Worm (Caenorhabditis elegans): ENCODE data around the gene C27B7.6.
A peak's percentile ranks its signal among the peaks of the same experiment; 100 is the strongest.

C27B7.6 gene

DNA sequence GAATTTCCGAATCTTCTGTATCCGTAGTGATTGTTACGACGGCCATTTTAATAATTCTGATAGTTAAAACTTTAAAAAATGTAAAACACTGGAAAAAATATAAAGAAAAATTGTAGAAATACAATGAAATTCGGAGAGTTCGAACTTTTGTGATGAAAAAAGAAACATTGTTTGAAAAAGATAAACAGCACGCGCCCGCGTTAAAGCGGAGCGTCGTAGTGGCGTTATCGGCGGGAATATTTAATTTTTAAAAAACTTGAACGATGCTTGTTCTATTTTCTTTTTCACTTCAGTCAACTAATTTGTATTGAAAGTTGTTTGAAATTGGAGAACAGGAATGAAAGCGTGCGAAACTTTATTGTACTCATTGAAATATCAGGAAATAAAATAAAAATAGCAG is 36.5 kb downstream of the C27B7.6 start, which contains the start of gene npp-23:
Gene npp-23 (minus strand): TSS at position 56 of the 400 bp plus-strand sequence.
- peak; percentile 49 for TF ChIP-seq lin-15B (tag; optimal IDR thresholded peaks at IDR 0.05)
- TF ChIP-seq pha-4 (tag; optimal IDR thresholded peaks at IDR 0.05): peak; percentile 75
- TF ChIP-seq snpc-4 (tag; optimal IDR thresholded peaks at IDR 0.05): peak; percentile 65
- no peak for TF ChIP-seq ceh-9 (tag; optimal IDR thresholded peaks at IDR 0.05)
- TF ChIP-seq nhr-23 (tag; optimal IDR thresholded peaks at IDR 0.05): peak; percentile 43
- no peak for TF ChIP-seq elt-1 (tag; optimal IDR thresholded peaks at IDR 0.05)
- peak; percentile 9 for TF ChIP-seq nhr-25 (tag; optimal IDR thresholded peaks at IDR 0.05)

DNA sequence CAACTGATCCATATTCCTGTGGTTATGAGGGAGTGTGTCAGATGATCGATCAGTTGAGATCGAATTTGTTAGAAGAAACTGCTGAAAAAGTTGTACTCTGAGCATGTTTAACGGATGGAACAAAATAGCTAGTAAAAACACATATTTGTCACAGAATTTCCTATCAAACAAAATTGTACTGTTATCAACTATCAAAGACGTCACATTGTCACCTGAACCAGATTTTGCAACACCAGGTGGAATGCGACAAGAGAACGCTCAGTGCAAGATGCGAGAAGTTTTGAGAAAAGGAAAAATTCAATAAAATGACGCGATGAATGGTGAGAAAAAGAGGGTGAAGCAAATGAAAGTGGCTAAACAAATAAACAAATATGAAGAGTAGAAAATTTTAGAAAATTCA is 38.6 kb downstream of the C27B7.6 start:
- no peak for TF ChIP-seq ceh-28 (tag; optimal IDR thresholded peaks at IDR 0.05)
- TF ChIP-seq ztf-11 (tag; optimal IDR thresholded peaks at IDR 0.05): no peak
- TF ChIP-seq pha-4 (tag; optimal IDR thresholded peaks at IDR 0.05): peak; percentile 11
- peak; percentile 51 for TF ChIP-seq elt-2 (tag; optimal IDR thresholded peaks at IDR 0.05)

DNA sequence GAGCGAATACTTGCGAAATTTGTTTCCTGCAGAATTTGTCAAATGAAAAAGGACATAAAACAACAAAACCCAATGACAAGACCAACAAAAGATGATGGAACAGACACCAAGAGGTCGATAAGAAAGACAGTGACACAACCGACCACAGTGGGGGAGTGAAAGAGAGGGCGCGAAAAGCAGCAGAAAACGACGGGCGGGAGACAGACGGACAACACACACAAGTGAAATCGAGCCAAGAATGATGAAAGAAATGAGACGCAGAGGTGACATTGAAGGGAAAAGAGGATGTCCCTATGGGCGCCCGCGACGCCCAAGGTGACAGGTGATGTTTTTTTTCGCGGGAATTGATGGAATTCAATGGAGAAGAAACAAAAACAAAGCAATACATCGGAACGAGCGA is 40.1 kb downstream of the C27B7.6 start:
- TF ChIP-seq lsy-12 (tag; optimal IDR thresholded peaks at IDR 0.05) (peak; percentile 23), fkh-2 (tag; optimal IDR thresholded peaks at IDR 0.05) (no peak), nhr-25 (tag; optimal IDR thresholded peaks at IDR 0.05) (peak; percentile 95), ZK546.5 (tag; optimal IDR thresholded peaks at IDR 0.05) (no peak), egl-27 (tag; optimal IDR thresholded peaks at IDR 0.05) (no peak), ztf-11 (tag; optimal IDR thresholded peaks at IDR 0.05) (no peak), pha-4 (tag; optimal IDR thresholded peaks at IDR 0.05) (peak; percentile 81), fos-1 (tag; optimal IDR thresholded peaks at IDR 0.05) (peak; percentile 37), ceh-9 (tag; optimal IDR thresholded peaks at IDR 0.05) (no peak), nfya-1 (tag; optimal IDR thresholded peaks at IDR 0.05; ENCODE audit: insufficient read depth) (peak; percentile 53), nhr-67 (tag; optimal IDR thresholded peaks at IDR 0.05) (no peak), sea-2 (GFP tag; optimal IDR thresholded peaks at IDR 0.05) (no peak), tbx-2 (tag; optimal IDR thresholded peaks at IDR 0.05) (no peak), fkh-10 (GFP tag; optimal IDR thresholded peaks at IDR 0.05) (no peak), nhr-237 (tag; optimal IDR thresholded peaks at IDR 0.05) (no peak), ceh-16 (tag; optimal IDR thresholded peaks at IDR 0.05) (no peak), egl-5 (tag; optimal IDR thresholded peaks at IDR 0.05) (peak; percentile 35), nhr-12 (tag; optimal IDR thresholded peaks at IDR 0.05) (no peak), aly-2 (tag; optimal IDR thresholded peaks at IDR 0.05) (no peak), elt-2 (tag; optimal IDR thresholded peaks at IDR 0.05) (peak; percentile 83), daf-12 (tag; optimal IDR thresholded peaks at IDR 0.05) (no peak), lin-39 (tag; optimal IDR thresholded peaks at IDR 0.05) (peak; percentile 49), elt-1 (tag; optimal IDR thresholded peaks at IDR 0.05) (no peak), nhr-43 (tag; optimal IDR thresholded peaks at IDR 0.05; ENCODE audit: poor library complexity, severe bottlenecking) (no peak), unc-62 (GFP tag; optimal IDR thresholded peaks at IDR 0.05) (peak; percentile 84), jun-1 (tag; optimal IDR thresholded peaks at IDR 0.05) (peak; percentile 16), nhr-28 (tag; optimal IDR thresholded peaks at IDR 0.05) (no peak), ceh-82 (tag; optimal IDR thresholded peaks at IDR 0.05) (no peak), R02D3.7 (tag; optimal IDR thresholded peaks at IDR 0.05) (no peak), nhr-77 (tag; optimal IDR thresholded peaks at IDR 0.05) (no peak), lin-15B (tag; optimal IDR thresholded peaks at IDR 0.05) (peak; percentile 21), nhr-11 (tag; optimal IDR thresholded peaks at IDR 0.05) (no peak), unc-39 (tag; optimal IDR thresholded peaks at IDR 0.05) (no peak), pqm-1 (tag; optimal IDR thresholded peaks at IDR 0.05) (peak; percentile 27), mdl-1 (tag; optimal IDR thresholded peaks at IDR 0.05) (peak; percentile 4), eor-1 (tag; optimal IDR thresholded peaks at IDR 0.05) (no peak), zag-1 (tag; optimal IDR thresholded peaks at IDR 0.05) (no peak), skn-1 (tag; optimal IDR thresholded peaks at IDR 0.05) (no peak), ztf-4 (tag; optimal IDR thresholded peaks at IDR 0.05) (no peak), ama-1 (optimal IDR thresholded peaks at IDR 0.05) (peak; percentile 57), elt-3 (tag; optimal IDR thresholded peaks at IDR 0.05) (no peak), ceh-28 (tag; optimal IDR thresholded peaks at IDR 0.05) (no peak), nhr-23 (tag; optimal IDR thresholded peaks at IDR 0.05) (peak; percentile 49), mml-1 (tag; optimal IDR thresholded peaks at IDR 0.05) (no peak), nhr-76 (tag; optimal IDR thresholded peaks at IDR 0.05) (no peak), snpc-4 (tag; optimal IDR thresholded peaks at IDR 0.05) (peak; percentile 50), hmg-11 (tag; optimal IDR thresholded peaks at IDR 0.05) (peak; percentile 39)
